Fruit fly (Drosophila melanogaster) whole organism, larva: ENCODE data around the gene CG5274.
A peak's percentile ranks its signal among the peaks of the same experiment; 100 is the strongest.

Experiments used
- noc ChIP-seq: fragments of 200-800 bp; sonication (Bioruptor generic); optimal IDR thresholded peaks from 3 replicates; lab custom pipeline; 2019; ENCODE audit warnings: missing biosample characterization, mild to moderate bottlenecking, missing genetic modification characterization, moderate library complexity

Gene CG5274

DNA sequence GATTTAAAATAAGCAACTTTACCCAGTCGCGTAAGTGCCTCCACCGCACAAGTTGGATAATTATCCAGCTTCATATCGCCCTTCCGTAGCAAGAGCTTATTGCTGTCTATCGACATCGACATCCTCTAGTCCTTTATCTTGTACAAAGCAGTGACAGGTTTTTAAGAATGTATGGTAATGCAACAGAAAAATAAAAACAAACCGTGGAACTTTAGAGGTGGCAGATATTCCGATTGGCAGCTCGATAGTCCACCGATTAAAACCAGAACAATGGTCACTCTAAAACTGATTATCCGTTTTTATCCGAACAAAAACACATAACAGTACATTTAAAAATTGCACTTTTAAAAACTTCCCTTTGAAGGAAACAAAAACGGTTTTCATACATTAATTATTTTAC lies at the start of gene CG5274:
CG5274 (minus strand) TSS at position 218 of the 400 bp plus-strand sequence.
- no peak for TF ChIP-seq noc (tag; lab: Kevin White, UChicago)

DNA sequence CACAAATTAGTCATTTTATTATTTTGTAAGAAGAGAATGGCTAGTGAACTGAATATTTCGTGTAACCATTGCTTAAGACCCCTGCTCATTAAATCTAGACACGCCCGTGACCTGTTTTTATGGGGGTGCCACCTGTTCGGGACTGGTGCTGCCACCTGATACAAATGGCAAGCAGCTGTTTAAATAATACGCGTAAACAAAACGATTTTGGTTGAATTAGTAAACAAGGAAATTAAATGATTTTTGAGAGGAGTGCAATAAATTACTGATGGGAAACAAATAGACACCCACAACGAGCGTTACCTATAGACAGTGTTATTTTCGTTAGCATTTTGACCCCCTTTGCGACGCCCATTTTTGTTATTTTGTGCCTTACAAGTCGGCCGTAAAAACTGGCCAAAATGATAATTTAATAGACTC lies 47.3 kb upstream of the CG5274 start:
- TF ChIP-seq noc (tag; lab: Kevin White, UChicago): peak; percentile 88

DNA sequence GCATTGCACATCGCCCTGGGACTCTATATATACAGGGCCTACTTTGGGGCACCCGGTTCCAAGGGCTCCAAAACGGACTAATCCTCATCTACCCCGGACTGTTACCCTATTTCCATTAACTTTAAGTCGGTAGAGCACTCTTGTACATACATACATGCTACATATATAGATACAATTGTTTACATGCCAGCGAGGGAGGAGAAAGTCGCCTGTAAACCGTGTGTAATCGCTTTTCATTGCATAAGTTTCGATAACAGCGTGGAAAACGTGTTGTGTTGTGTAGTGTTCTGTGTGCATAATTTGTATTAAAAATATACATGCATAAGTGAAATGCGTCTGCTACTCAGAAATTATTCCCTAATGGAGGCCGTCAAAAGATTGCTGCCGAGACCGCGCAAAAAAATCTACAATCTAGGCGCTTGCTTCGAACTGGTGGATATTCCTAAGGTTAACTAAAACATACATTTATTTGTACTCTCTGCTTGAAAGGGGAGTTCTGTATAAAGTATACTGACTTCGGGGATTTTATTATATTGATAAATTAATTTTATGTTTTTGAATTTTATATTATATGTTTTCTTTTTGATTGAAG lies 46.8 kb upstream of the CG5274 start, which contains the start of gene isoQC:
isoQC (plus strand) TSS at position 270 of the 592 bp plus-strand sequence.
- TF ChIP-seq noc (tag; lab: Kevin White, UChicago): no peak

- peak; percentile 61 for TF ChIP-seq noc (tag; lab: Kevin White, UChicago)
These were observed 45.7 kb upstream of the CG5274 start, which contains the start of the genes CG32428 and CG5969 for dm6 chr3L:20473021-20473799. Gene CG32428, minus strand, starts transcription at chr3L:20473723. Gene CG5969, plus strand, starts transcription at chr3L:20473783.

DNA sequence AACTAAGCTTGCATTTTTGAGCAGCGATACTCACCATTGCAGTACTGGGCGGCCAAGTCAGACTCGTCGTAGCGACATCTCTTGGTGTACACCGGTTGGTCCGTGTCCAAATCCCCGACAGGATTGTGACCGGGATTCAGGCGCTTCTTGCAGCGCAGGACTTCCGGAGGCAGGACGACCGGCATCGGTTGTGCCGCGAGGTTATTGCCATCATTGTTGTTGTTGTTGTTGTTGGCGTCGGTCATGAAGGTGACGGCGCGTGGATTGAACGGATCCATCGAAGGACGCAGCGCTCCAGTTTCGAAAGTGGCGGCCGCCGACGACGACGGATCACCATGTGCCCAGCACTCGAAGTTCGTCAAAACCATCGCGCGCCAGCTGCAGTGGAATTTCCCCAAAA lies 45.1 kb upstream of the CG5274 start:
- TF ChIP-seq noc (tag; lab: Kevin White, UChicago): no peak

dm6 chr3L:20471499-20472313 lies 44.2 kb upstream of the CG5274 start:
- TF ChIP-seq noc (tag; lab: Kevin White, UChicago): peak; percentile 75

- TF ChIP-seq noc (tag; lab: Kevin White, UChicago): no peak
These were observed 43.6 kb upstream of the CG5274 start for dm6 chr3L:20470991-20471498.

dm6 chr3L:20467433-20467832 lies 40.0 kb upstream of the CG5274 start:
- no peak for TF ChIP-seq noc (tag; lab: Kevin White, UChicago)

- TF ChIP-seq noc (tag; lab: Kevin White, UChicago): no peak
These were observed 39.1 kb upstream of the CG5274 start, which contains the start of gene Tdh for dm6 chr3L:20466599-20466998. Gene Tdh, plus strand, starts transcription at chr3L:20466944.

dm6 chr3L:20465941-20466340 lies 38.5 kb upstream of the CG5274 start, which contains the start of gene CG42764:
Gene CG42764, minus strand, starts transcription at chr3L:20466041.
- TF ChIP-seq noc (tag; lab: Kevin White, UChicago): no peak

DNA sequence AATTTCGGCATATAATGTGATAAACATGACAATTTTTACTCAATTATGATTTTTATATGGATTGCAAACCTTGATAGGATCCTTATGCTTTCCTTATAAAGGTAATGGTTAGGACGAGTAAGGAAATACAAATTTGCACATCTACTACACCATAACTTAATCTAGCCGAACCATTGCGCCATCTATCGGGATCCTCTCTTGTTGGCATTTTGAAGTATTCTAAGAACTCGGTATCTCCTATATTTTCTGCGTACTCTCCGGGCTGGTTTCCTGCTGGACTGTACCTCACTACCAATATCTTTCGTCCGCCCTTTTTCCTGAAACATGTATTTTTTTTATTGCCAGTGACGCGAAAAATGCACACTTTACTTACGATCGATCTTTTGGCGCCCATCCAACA lies 37.2 kb upstream of the CG5274 start, which contains the start of gene atk:
atk (minus strand) TSS at position 186 of the 400 bp plus-strand sequence.
- no peak for TF ChIP-seq noc (tag; lab: Kevin White, UChicago)

DNA sequence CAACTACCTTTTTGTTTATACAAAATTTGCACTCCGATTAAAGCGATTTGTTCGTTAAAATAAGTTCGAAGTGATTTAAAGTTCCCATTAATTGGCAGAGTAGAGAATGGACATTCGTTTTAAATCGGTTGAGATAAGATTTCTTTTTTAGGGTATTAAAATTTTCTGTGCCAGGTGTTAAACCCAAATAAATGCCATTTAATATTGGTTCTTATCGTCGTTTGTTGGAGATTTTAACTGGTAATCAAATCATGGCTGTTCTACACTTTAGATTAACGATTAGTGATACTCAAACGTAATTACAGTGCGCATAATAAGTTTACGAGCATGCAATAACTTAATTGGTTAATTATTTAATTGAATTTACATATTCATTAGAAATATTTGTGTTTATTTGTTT lies 34.9 kb upstream of the CG5274 start:
- peak; percentile 34 for TF ChIP-seq noc (tag; lab: Kevin White, UChicago)

DNA sequence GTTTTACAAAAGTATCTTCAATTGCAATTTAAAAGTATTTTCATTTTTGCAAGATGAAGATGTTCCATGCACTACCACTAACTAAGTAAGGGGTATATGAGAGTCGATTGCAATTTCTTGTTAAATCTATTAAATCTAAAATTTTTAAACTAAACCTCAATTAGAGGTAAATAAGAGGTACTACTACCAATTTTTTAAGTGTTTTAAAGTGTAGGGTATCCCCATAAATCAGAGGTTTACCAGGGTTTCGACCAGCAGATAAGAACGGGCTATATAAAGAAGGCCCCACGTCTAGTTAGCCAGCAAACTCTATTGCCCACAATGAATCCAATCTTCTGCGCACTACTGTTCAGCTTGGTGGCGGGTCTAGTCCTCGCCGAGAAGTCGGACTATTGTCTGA lies 32.9 kb upstream of the CG5274 start, which contains the start of gene mag:
mag (plus strand) TSS at position 301 of the 400 bp plus-strand sequence.
- TF ChIP-seq noc (tag; lab: Kevin White, UChicago): no peak

dm6 chr3L:20452813-20453682 lies 25.6 kb upstream of the CG5274 start, which contains the start of gene CG5199:
Gene CG5199, minus strand, starts transcription at chr3L:20452864.
- TF ChIP-seq noc (tag; lab: Kevin White, UChicago): peak; percentile 64
